Worm (Caenorhabditis elegans): ENCODE measurements around the gene sodh-2.

The sodh-2 gene

DNA sequence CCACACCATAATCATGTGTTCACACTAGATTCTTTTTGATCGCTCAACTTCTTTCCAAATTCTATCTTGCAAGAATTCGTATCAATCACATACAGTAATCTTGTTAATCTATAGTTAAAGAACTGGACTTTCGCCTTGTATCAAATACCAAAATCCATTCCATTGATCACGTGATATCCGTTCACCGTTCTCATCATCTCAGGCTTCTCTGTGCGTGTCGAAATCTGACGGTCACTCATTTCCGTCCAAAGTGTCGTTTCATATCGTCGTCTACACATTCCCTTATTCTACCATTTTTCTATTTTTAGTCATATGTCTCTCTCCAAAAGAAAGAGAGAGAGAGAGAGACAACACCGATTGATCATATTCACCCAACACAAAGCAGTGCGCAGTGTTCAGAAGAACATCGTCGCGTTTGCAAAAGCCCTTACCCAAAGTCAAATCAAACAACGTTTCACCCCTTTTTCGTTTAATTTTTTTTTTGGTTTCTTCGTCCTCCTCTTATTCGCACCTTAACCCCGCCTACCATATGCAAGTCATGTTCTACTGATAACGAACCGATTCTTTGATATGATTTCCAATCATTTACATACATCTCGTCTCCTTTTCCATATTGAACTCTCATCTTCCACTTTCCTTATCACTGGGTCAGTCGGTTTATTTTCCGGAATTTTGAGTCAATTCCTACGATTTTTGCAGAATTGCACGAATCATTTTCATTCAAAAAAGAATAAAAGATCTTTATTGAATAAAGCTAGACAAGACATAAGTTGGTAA is 31.8 kb downstream of the sodh-2 start:
- no peak for TF ChIP-seq ceh-83 (GFP tag; optimal IDR thresholded peaks at IDR 0.05)
- TF ChIP-seq ceh-43 (GFP tag; optimal IDR thresholded peaks at IDR 0.05): no peak
- no peak for TF ChIP-seq blmp-1 (tag; optimal IDR thresholded peaks at IDR 0.05)
- TF ChIP-seq ces-1 (GFP tag; optimal IDR thresholded peaks at IDR 0.05): no peak
- TF ChIP-seq nhr-28 (tag; optimal IDR thresholded peaks at IDR 0.05): no peak
- TF ChIP-seq nhr-2 (tag; optimal IDR thresholded peaks at IDR 0.05): no peak
- TF ChIP-seq nhr-12 (tag; optimal IDR thresholded peaks at IDR 0.05): no peak
- no peak for TF ChIP-seq M03D4.4 (tag; optimal IDR thresholded peaks at IDR 0.05)
- no peak for TF ChIP-seq bed-3 (GFP tag; optimal IDR thresholded peaks at IDR 0.05)
- no peak for TF ChIP-seq lin-13 (tag; optimal IDR thresholded peaks at IDR 0.05)
- no peak for TF ChIP-seq ceh-39 (tag; optimal IDR thresholded peaks at IDR 0.05)
- TF ChIP-seq elt-3 (tag; optimal IDR thresholded peaks at IDR 0.05): no peak
- no peak for TF ChIP-seq mls-2 (tag; optimal IDR thresholded peaks at IDR 0.05)
- TF ChIP-seq sem-2 (GFP tag; optimal IDR thresholded peaks at IDR 0.05): no peak
- TF ChIP-seq ztf-11 (tag; optimal IDR thresholded peaks at IDR 0.05): no peak
- TF ChIP-seq pha-4 (tag; optimal IDR thresholded peaks at IDR 0.05): no peak
- TF ChIP-seq zip-8 (tag; optimal IDR thresholded peaks at IDR 0.05): no peak
- no peak for TF ChIP-seq cnd-1 (tag; optimal IDR thresholded peaks at IDR 0.05)

DNA sequence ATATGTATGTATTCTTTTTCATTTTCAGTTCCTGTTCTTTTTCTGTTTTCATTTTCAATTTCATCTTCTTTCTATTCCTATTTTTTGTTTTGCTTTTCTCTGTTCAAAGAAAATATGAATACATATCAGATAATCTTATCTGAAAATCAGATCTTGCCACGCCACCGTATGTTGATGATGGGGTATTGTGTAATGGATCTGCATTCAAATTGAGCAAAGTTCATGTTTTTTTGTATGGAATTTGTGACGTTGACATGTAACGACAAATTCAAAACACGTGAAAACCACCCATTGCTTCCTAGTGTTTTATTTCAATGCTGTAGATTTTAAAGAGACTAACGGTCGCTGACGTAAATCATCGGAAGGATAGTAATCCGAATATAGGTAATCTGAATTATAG is 32.7 kb downstream of the sodh-2 start:
- no peak for TF ChIP-seq mab-5 (tag; optimal IDR thresholded peaks at IDR 0.05)
- no peak for TF ChIP-seq bed-3 (GFP tag; optimal IDR thresholded peaks at IDR 0.05)
- peak; percentile 77 for TF ChIP-seq elt-1 (tag; optimal IDR thresholded peaks at IDR 0.05; ENCODE audit: borderline replicate concordance, insufficient read depth)

DNA sequence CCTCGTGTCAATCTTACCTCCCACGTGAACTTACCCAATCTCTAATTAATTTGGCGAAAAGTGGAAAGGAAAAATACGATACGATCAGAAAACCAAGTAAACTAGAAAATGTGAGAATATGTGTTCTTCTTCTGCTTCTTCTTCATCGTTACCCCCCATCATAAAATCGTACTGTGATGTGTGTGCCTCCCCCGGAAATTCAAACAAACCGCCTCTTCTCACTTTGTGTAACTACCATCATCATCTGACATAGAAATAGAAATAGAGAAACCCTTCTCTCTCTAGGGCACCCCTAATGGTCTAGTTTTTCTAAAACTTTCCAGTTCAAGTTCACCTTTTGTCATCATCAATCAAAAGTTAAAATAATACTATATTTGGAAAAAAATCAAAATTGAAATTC is 33.3 kb downstream of the sodh-2 start:
- TF ChIP-seq drap-1 (GFP tag; optimal IDR thresholded peaks at IDR 0.05): no peak
- no peak for TF ChIP-seq ceh-43 (GFP tag; optimal IDR thresholded peaks at IDR 0.05)
- no peak for TF ChIP-seq M03D4.4 (tag; optimal IDR thresholded peaks at IDR 0.05)
- TF ChIP-seq nhr-76 (tag; optimal IDR thresholded peaks at IDR 0.05): no peak
- TF ChIP-seq ham-2 (GFP tag; optimal IDR thresholded peaks at IDR 0.05): no peak
- no peak for TF ChIP-seq nhr-237 (tag; optimal IDR thresholded peaks at IDR 0.05)

DNA sequence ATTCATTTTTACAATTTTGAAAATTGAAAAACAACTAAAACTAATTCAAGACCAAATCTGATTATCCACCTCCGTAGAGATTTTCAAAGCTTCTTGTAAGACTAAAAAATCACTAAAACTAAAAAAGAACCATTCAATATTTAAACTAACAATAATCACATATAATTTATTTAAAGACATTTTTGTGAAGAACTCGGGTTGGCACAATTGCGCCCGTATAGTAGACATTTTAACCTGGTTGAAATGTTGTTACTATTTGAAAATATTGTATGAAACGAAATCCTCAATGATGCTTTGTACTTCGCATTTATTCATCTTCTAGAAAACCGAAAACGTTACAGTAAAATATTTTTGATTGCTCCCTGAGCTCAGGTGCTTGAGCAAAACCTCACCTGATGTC is 35.0 kb downstream of the sodh-2 start:
- TF ChIP-seq elt-1 (tag; optimal IDR thresholded peaks at IDR 0.05; ENCODE audit: borderline replicate concordance, insufficient read depth) (no peak), hlh-1 (tag; optimal IDR thresholded peaks at IDR 0.05) (no peak), ces-1 (GFP tag; optimal IDR thresholded peaks at IDR 0.05) (no peak), lin-32 (GFP tag; optimal IDR thresholded peaks at IDR 0.05) (no peak)

DNA sequence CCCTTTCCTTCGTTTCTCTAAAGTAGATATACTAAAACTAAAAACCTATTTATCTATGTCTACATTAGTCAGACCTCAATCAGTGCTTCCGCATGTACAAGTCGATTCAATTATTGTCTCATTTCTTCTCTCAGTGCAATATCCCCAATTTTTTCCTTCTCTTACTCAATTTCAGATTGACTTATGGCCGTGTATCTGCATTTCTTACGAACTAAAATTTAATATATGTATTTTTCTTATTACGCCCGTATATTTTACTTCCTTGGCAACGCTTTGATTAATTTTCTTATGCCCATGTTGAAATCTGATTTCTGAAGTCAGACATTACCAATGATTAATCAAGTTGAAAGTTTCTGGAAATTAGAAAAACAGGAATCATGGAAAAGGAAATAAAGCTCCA is 36.1 kb downstream of the sodh-2 start:
- TF ChIP-seq ham-2 (GFP tag; optimal IDR thresholded peaks at IDR 0.05) (no peak), ztf-11 (tag; optimal IDR thresholded peaks at IDR 0.05) (no peak), ces-1 (GFP tag; optimal IDR thresholded peaks at IDR 0.05) (peak; percentile 95), unc-120 (tag; optimal IDR thresholded peaks at IDR 0.05; ENCODE audit: poor library complexity, severe bottlenecking) (no peak), blmp-1 (tag; optimal IDR thresholded peaks at IDR 0.05) (no peak), nhr-2 (tag; optimal IDR thresholded peaks at IDR 0.05) (no peak), tbx-8 (GFP tag; optimal IDR thresholded peaks at IDR 0.05) (no peak), hlh-1 (tag; optimal IDR thresholded peaks at IDR 0.05) (no peak)

DNA sequence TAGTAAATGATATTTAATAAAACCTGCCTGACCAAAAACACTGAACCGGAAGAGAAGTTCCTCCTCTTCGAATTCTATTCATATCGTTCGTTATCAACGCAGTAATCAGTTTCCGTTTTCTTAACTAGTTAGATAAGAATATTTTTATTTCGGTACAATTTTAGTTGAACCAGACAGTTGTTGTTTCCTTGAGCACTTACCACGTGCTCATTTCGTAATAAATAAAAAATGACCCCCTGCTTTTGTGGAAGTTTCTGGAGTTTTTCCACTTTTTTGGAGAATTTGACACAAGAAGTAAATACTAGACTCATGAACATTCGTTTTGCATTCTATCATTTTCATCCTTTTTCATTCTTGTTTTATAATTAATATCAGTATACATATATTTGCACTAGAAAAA is 37.3 kb downstream of the sodh-2 start:
- TF ChIP-seq lin-32 (GFP tag; optimal IDR thresholded peaks at IDR 0.05) (no peak), nhr-28 (tag; optimal IDR thresholded peaks at IDR 0.05) (no peak), mls-2 (tag; optimal IDR thresholded peaks at IDR 0.05) (no peak), drap-1 (GFP tag; optimal IDR thresholded peaks at IDR 0.05) (no peak), lin-13 (tag; optimal IDR thresholded peaks at IDR 0.05) (no peak), M03D4.4 (tag; optimal IDR thresholded peaks at IDR 0.05) (no peak), ztf-11 (tag; optimal IDR thresholded peaks at IDR 0.05) (no peak), blmp-1 (tag; optimal IDR thresholded peaks at IDR 0.05) (no peak), nhr-12 (tag; optimal IDR thresholded peaks at IDR 0.05) (no peak), mep-1 (tag; optimal IDR thresholded peaks at IDR 0.05) (no peak), unc-120 (tag; optimal IDR thresholded peaks at IDR 0.05; ENCODE audit: poor library complexity, severe bottlenecking) (no peak)

Measured in whole organism, mixed stage, embryonic.